Worm (Caenorhabditis elegans): ENCODE measurements around the gene sre-54.

- TF ChIP-seq attf-6 (GFP tag; IDR thresholded peaks at IDR 0.05): no peak
- no peak for TF ChIP-seq unc-130 (GFP tag; optimal IDR thresholded peaks at IDR 0.05)
- no peak for TF ChIP-seq F23B12.7 (tag; optimal IDR thresholded peaks at IDR 0.05; ENCODE audit: insufficient read depth)
- TF ChIP-seq ztf-6 (GFP tag; IDR thresholded peaks at IDR 0.05): no peak
- TF ChIP-seq let-607 (tag; optimal IDR thresholded peaks at IDR 0.05): no peak
- TF ChIP-seq hrde-1 (tag; optimal IDR thresholded peaks at IDR 0.05; ENCODE audit: borderline replicate concordance): no peak
- TF ChIP-seq ceh-27 (GFP tag; optimal IDR thresholded peaks at IDR 0.05): no peak
- no peak for TF ChIP-seq let-526 (GFP tag; IDR thresholded peaks at IDR 0.05)
These were observed 50.2 kb downstream of the sre-54 start, which contains the start of gene btb-14 for ce11 chrII:12382625-12383562.
